Worm (Caenorhabditis elegans) whole organism, L2 larva: Measurements from ENCODE around the gene aly-1.

Experiments
- F13H6.1 ChIP-seq: sonication (generic microtip); optimal IDR thresholded peaks from 2 replicates; lab custom pipeline; 2016; ENCODE audit warnings: missing genetic modification characterization, missing compliant biosample characterization
- lsy-2 ChIP-seq, 2 experiments: fragments of 150-350 bp in 1 of 2; sonication (generic microtip) in 1 of 2; optimal IDR thresholded peaks; 2 replicates each; lab custom pipeline; 2014 to 2017; ENCODE audit warnings: missing biosample characterization in 2 of 2, missing genetic modification characterization in 2 of 2
- nhr-12 ChIP-seq: fragments of 150-350 bp; optimal IDR thresholded peaks from 2 replicates; lab custom pipeline; 2014; ENCODE audit warnings: missing biosample characterization, missing genetic modification characterization
- unc-62 ChIP-seq: fragments of 150-350 bp; optimal IDR thresholded peaks from 2 replicates; lab custom pipeline; 2014; ENCODE audit warnings: missing biosample characterization, missing genetic modification reagents, missing genetic modification characterization

DNA sequence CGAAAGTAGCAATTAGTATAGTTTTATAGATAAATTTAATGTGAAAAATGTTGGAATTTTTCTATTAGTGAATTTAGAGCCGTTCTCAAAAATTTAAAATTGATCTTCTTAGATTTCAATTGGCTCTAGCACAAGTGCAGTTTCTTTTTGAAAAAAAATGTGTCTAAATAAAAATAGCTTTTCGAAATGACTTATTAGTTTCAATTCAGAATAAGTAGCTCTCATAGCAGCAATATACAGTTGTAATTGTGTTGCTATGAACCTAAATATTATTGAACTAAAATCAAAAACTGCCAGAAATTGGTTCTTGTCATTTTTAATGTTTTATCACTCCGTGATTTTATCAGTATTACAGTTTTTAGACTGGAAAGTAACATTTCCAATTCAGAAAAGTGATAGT is 9.0 kb downstream of the aly-1 start:
- TF ChIP-seq unc-62 (no peak), F13H6.1 (tag; lab: Kevin White, UChicago) (no peak), nhr-12 (no peak), lsy-2 (tag; optimal IDR thresholded peaks at IDR 0.05; lab: Kevin White, UChicago) (no peak)
